Fruit fly (Drosophila melanogaster): ENCODE results near the gene nSMase.

Gene nSMase

dm6 chr3L:3218859-3219258 is at the start of gene nSMase, which contains the start of gene hob:
nSMase (plus strand) TSS chr3L:3219156.
hob (minus strand) TSS chr3L:3218920.
- TF ChIP-seq rn (GFP tag; IDR thresholded peaks at IDR 0.05) (no peak), CG32121 (GFP tag; IDR thresholded peaks at IDR 0.05) (no peak)

- TF ChIP-seq CG8301 (tag; optimal IDR thresholded peaks at IDR 0.05) (no peak), CG8159 (tag; optimal IDR thresholded peaks at IDR 0.05) (no peak), CG34367 (tag; optimal IDR thresholded peaks at IDR 0.05) (no peak), rn (GFP tag; IDR thresholded peaks at IDR 0.05) (no peak), Pif1A (GFP tag; optimal IDR thresholded peaks at IDR 0.05) (no peak), EcR (GFP tag; optimal IDR thresholded peaks at IDR 0.05) (no peak), gl (tag; optimal IDR thresholded peaks at IDR 0.05) (no peak), CG4496 (GFP tag; IDR thresholded peaks at IDR 0.05) (no peak), Pif1B (GFP tag; optimal IDR thresholded peaks at IDR 0.05) (no peak)
These were observed 46.5 kb upstream of the nSMase start, which contains the start of gene CG14963 for dm6 chr3L:3172445-3172844. CG14963 (minus strand) TSS chr3L:3172545.

- TF ChIP-seq CG14655 (GFP tag; optimal IDR thresholded peaks at IDR 0.05): no peak
- no peak for TF ChIP-seq CG32121 (GFP tag; IDR thresholded peaks at IDR 0.05)
- TF ChIP-seq CG17806 (tag; optimal IDR thresholded peaks at IDR 0.05): no peak
- TF ChIP-seq CG8159 (tag; optimal IDR thresholded peaks at IDR 0.05): no peak
These were observed 41.1 kb upstream of the nSMase start for dm6 chr3L:3177872-3178271.

- no peak for TF ChIP-seq CG4496 (GFP tag; IDR thresholded peaks at IDR 0.05)
- 0 out of 3 replicates have a peak, but pooled peaks have one; percentile 53 for TF ChIP-seq fd96Ca (GFP tag; IDR thresholded peaks at IDR 0.05)
- TF ChIP-seq CG32121 (GFP tag; IDR thresholded peaks at IDR 0.05): peak; percentile 35; the same call in 1 of the 2 replicates
- peak; percentile 7 for TF ChIP-seq EcR (GFP tag; optimal IDR thresholded peaks at IDR 0.05)
- TF ChIP-seq CG10348 (GFP tag; IDR thresholded peaks at IDR 0.05): peak; percentile 16; the same call in 1 of the 2 replicates
- no peak for TF ChIP-seq CG8159 (tag; optimal IDR thresholded peaks at IDR 0.05)
- TF ChIP-seq CG14655 (GFP tag; optimal IDR thresholded peaks at IDR 0.05): no peak
These were observed 40.3 kb upstream of the nSMase start, which contains the start of the genes MnM and Girdin for dm6 chr3L:3178530-3179096. MnM (minus strand) TSS chr3L:3178580. Girdin (plus strand) TSS chr3L:3178930.

- TF ChIP-seq CG32121 (GFP tag; IDR thresholded peaks at IDR 0.05): peak; percentile 81
- TF ChIP-seq CG17806 (tag; optimal IDR thresholded peaks at IDR 0.05): peak; percentile 93
- TF ChIP-seq CG4496 (GFP tag; IDR thresholded peaks at IDR 0.05): peak; percentile 95
- peak; percentile 93 for TF ChIP-seq CG15710 (tag; optimal IDR thresholded peaks at IDR 0.05)
- peak; percentile 92 for TF ChIP-seq Ets98B (GFP tag; IDR thresholded peaks at IDR 0.05)
- TF ChIP-seq Pif1A (GFP tag; optimal IDR thresholded peaks at IDR 0.05): no peak
- peak; percentile 98 for TF ChIP-seq EcR (GFP tag; optimal IDR thresholded peaks at IDR 0.05)
- TF ChIP-seq Snoo (tag; optimal IDR thresholded peaks at IDR 0.05): peak; percentile 92
- peak; percentile 78 for TF ChIP-seq rn (GFP tag; IDR thresholded peaks at IDR 0.05)
- TF ChIP-seq CG10348 (GFP tag; IDR thresholded peaks at IDR 0.05): peak; percentile 19; the same call in 1 of the 2 replicates
- peak; percentile 89 for TF ChIP-seq CG34367 (tag; optimal IDR thresholded peaks at IDR 0.05)
- TF ChIP-seq CG14655 (GFP tag; optimal IDR thresholded peaks at IDR 0.05): no peak
- no peak for TF ChIP-seq D1 (tag; optimal IDR thresholded peaks at IDR 0.05)
- TF ChIP-seq CG13204 (GFP tag; optimal IDR thresholded peaks at IDR 0.05): peak; percentile 87
- TF ChIP-seq CG12605 (GFP tag; IDR thresholded peaks at IDR 0.05): peak; percentile 91
- peak; percentile 92 for TF ChIP-seq Pif1B (GFP tag; optimal IDR thresholded peaks at IDR 0.05)
- TF ChIP-seq CG9948 (tag; optimal IDR thresholded peaks at IDR 0.05): peak; percentile 93
- TF ChIP-seq fd96Ca (GFP tag; IDR thresholded peaks at IDR 0.05): peak; percentile 92
- TF ChIP-seq CG8159 (tag; optimal IDR thresholded peaks at IDR 0.05): peak; percentile 95
- TF ChIP-seq CG8301 (tag; optimal IDR thresholded peaks at IDR 0.05): peak; percentile 94
- peak; percentile 89 for TF ChIP-seq gl (tag; optimal IDR thresholded peaks at IDR 0.05)
These were observed 39.5 kb upstream of the nSMase start for dm6 chr3L:3179474-3179873.

dm6 chr3L:3184104-3184503 is 34.9 kb upstream of the nSMase start, which contains the start of gene CG42494:
CG42494 (plus strand) TSS chr3L:3184404.
- TF ChIP-seq CG34367 (tag; optimal IDR thresholded peaks at IDR 0.05) (no peak), rn (GFP tag; IDR thresholded peaks at IDR 0.05) (no peak), CG12605 (GFP tag; IDR thresholded peaks at IDR 0.05) (no peak), CG4496 (GFP tag; IDR thresholded peaks at IDR 0.05) (no peak), CG32121 (GFP tag; IDR thresholded peaks at IDR 0.05) (no peak), CG17806 (tag; optimal IDR thresholded peaks at IDR 0.05) (no peak), CG13204 (GFP tag; optimal IDR thresholded peaks at IDR 0.05) (no peak), CG8159 (tag; optimal IDR thresholded peaks at IDR 0.05) (no peak), CG10348 (GFP tag; IDR thresholded peaks at IDR 0.05) (no peak), fd96Ca (GFP tag; IDR thresholded peaks at IDR 0.05) (no peak), gl (tag; optimal IDR thresholded peaks at IDR 0.05) (no peak), CG15710 (tag; optimal IDR thresholded peaks at IDR 0.05) (no peak), Pif1B (GFP tag; optimal IDR thresholded peaks at IDR 0.05) (no peak), CG8301 (tag; optimal IDR thresholded peaks at IDR 0.05) (no peak), Snoo (tag; optimal IDR thresholded peaks at IDR 0.05) (no peak), D1 (tag; optimal IDR thresholded peaks at IDR 0.05) (no peak), Pif1A (GFP tag; optimal IDR thresholded peaks at IDR 0.05) (no peak), CG9948 (tag; optimal IDR thresholded peaks at IDR 0.05) (no peak), CG14655 (GFP tag; optimal IDR thresholded peaks at IDR 0.05) (no peak)

Data from whole organism, pupa.